Worm (Caenorhabditis elegans) whole organism, young adult: Measurements from ENCODE around the gene F14H12.7.

Experiments
- bed-1 ChIP-seq: fragments of 200-800 bp; sonication (Bioruptor generic); IDR thresholded peaks from 2 replicates; pipeline ENCODE4 v1.3.6; 2022; ENCODE audit warnings: missing genetic modification reagents, missing genetic modification characterization, missing compliant biosample characterization
- bed-2 ChIP-seq: fragments of 200-800 bp; sonication (Bioruptor generic); IDR thresholded peaks from 2 replicates; pipeline ENCODE4 v1.3.6; 2022; ENCODE audit warnings: missing genetic modification reagents, missing genetic modification characterization, missing compliant biosample characterization
- lsy-27 ChIP-seq: sonication (generic microtip); optimal IDR thresholded peaks from 2 replicates; lab custom pipeline; 2017; ENCODE audit warnings: missing genetic modification characterization, mild to moderate bottlenecking, missing compliant biosample characterization, antibody characterized with exemption, missing genotype, borderline replicate concordance; ENCODE audit not compliant: insufficient read depth
- nfyb-1 ChIP-seq: fragments of 200-800 bp; sonication (Bioruptor generic); IDR thresholded peaks from 2 replicates; pipeline ENCODE4 v1.3.6; 2022; ENCODE audit warnings: missing genetic modification reagents, missing genetic modification characterization, missing compliant biosample characterization
- rec-8 ChIP-seq, 2 experiments: sonication (generic microtip); optimal IDR thresholded peaks; 2 replicates each; lab custom pipeline; 2016; ENCODE audit warnings: mild to moderate bottlenecking in 2 of 2, missing genetic modification characterization in 2 of 2, missing genetic modification reagents in 2 of 2, missing genotype in 2 of 2, missing biosample characterization in 1 of 2, missing compliant biosample characterization in 1 of 2, moderate library complexity in 1 of 2
- snpc-1.3 ChIP-seq: sonication (generic microtip); optimal IDR thresholded peaks from 2 replicates; lab custom pipeline; 2017; ENCODE audit warnings: missing genetic modification characterization, mild to moderate bottlenecking, missing compliant biosample characterization, antibody characterized with exemption, moderate library complexity, missing genotype, missing genetic modification reagents; ENCODE audit not compliant: insufficient read depth
- tlf-1 ChIP-seq: fragments of 200-800 bp; sonication (Bioruptor generic); optimal IDR thresholded peaks from 2 replicates; lab custom pipeline; 2018; ENCODE audit warnings: mild to moderate bottlenecking, missing genetic modification characterization, missing compliant biosample characterization
- unc-62 ChIP-seq: fragments of 150-350 bp; optimal IDR thresholded peaks from 2 replicates; lab custom pipeline; 2014; ENCODE audit warnings: missing biosample characterization, missing genetic modification reagents, missing genetic modification characterization

ce11 chrX:4367414-4367813 lies 5.0 kb upstream of the F14H12.7 start, which contains the start of gene R160.10:
- TF ChIP-seq unc-62 (GFP tag; lab: Kevin White, UChicago), result no peak
- no peak for TF ChIP-seq bed-1 (GFP tag; lab: Robert Waterston, UW)
- no peak for TF ChIP-seq lsy-27 (tag; lab: Kevin White, UChicago)
- no peak for TF ChIP-seq bed-2
- no peak for TF ChIP-seq tlf-1 (GFP tag; lab: Kevin White, UChicago)
- no peak for TF ChIP-seq snpc-1.3 (tag; lab: Kevin White, UChicago)
- TF ChIP-seq nfyb-1, result no peak
- no peak for TF ChIP-seq rec-8 (tag; optimal IDR thresholded peaks at IDR 0.05; lab: Kevin White, UChicago)
